Worm (Caenorhabditis elegans) whole organism, L3 larva: ENCODE results near the gene sprr-3.

Source experiments
- elt-1 ChIP-seq: fragments of 150-350 bp; optimal IDR thresholded peaks from 2 replicates; lab custom pipeline; 2014; ENCODE audit warnings: missing biosample characterization, missing genetic modification characterization
- elt-3 ChIP-seq, 3 experiments: fragments of 150-350 bp in 1 of 3; sonication (generic microtip) in 2 of 3; optimal IDR thresholded peaks; 2 replicates in 2 of 3; 4 replicates in 1 of 3; lab custom pipeline; 2014 to 2017; ENCODE audit warnings: missing biosample characterization in 3 of 3, missing genetic modification characterization in 3 of 3
- fkh-10 ChIP-seq: sonication (generic microtip); optimal IDR thresholded peaks from 2 replicates; lab custom pipeline; 2017; ENCODE audit warnings: missing biosample characterization, missing genetic modification reagents, missing genetic modification characterization
- lin-39 ChIP-seq: fragments of 150-350 bp; optimal IDR thresholded peaks from 2 replicates; lab custom pipeline; 2018; ENCODE audit warnings: missing biosample characterization, missing genetic modification reagents, missing genetic modification characterization
- mdl-1 ChIP-seq: fragments of 150-350 bp; optimal IDR thresholded peaks from 2 replicates; lab custom pipeline; 2014; ENCODE audit warnings: missing biosample characterization, missing genetic modification characterization
- nhr-11 ChIP-seq: fragments of 150-350 bp; optimal IDR thresholded peaks from 2 replicates; lab custom pipeline; 2014; ENCODE audit warnings: missing biosample characterization, missing genetic modification characterization
- nhr-77 ChIP-seq: fragments of 150-350 bp; optimal IDR thresholded peaks from 2 replicates; lab custom pipeline; 2014; ENCODE audit warnings: missing biosample characterization, missing genetic modification characterization
- pha-4 ChIP-seq: fragments of 150-350 bp; optimal IDR thresholded peaks from 2 replicates; lab custom pipeline; 2014; ENCODE audit warnings: missing biosample characterization, missing genetic modification reagents, missing genetic modification characterization
- sea-2 ChIP-seq: fragments of 150-350 bp; sonication (generic microtip); optimal IDR thresholded peaks from 4 replicates; lab custom pipeline; 2014; ENCODE audit warnings: missing biosample characterization, missing genetic modification reagents, missing genetic modification characterization
- skn-1 ChIP-seq: fragments of 150-350 bp; optimal IDR thresholded peaks from 2 replicates; lab custom pipeline; 2014; ENCODE audit warnings: missing biosample characterization, missing genetic modification characterization

ce11 chrIV:2495118-2495785, 46.8 kb upstream of the sprr-3 start, which contains the start of the genes ccdc-12 and Y69A2AR.18:
- TF ChIP-seq mdl-1 (tag; lab: Kevin White, UChicago) = no peak
- no peak for TF ChIP-seq nhr-77 (tag; lab: Kevin White, UChicago)
- TF ChIP-seq lin-39 (tag; lab: Kevin White, UChicago) = peak; percentile 70
- no peak for TF ChIP-seq elt-1 (tag; lab: Kevin White, UChicago)
- no peak for TF ChIP-seq sea-2
- no peak for TF ChIP-seq pha-4 (tag; lab: Kevin White, UChicago)
- TF ChIP-seq skn-1 (tag; lab: Kevin White, UChicago) = no peak
- TF ChIP-seq nhr-11 (tag; lab: Kevin White, UChicago) = no peak
- no peak for TF ChIP-seq elt-3 (tag; optimal IDR thresholded peaks at IDR 0.05; lab: Kevin White, UChicago)
- no peak for TF ChIP-seq fkh-10 (GFP tag; lab: Kevin White, UChicago)
